Fruit fly (Drosophila melanogaster) whole organism, embryonic: ENCODE measurements around the gene firl.

Experiments used
- Atf6 ChIP-seq: fragments of 200-800 bp; sonication (Bioruptor generic); IDR thresholded peaks from 2 replicates; pipeline ENCODE4 v1.3.6; 2022; ENCODE audit warnings: missing biosample characterization, missing genetic modification characterization
- CG10267 ChIP-seq: fragments of 200-800 bp; sonication (Bioruptor generic); optimal IDR thresholded peaks from 2 replicates; lab custom pipeline; 2018; ENCODE audit warnings: missing biosample characterization, mild to moderate bottlenecking, missing genetic modification characterization, moderate library complexity
- CG11247 ChIP-seq: fragments of 200-800 bp; sonication (Bioruptor generic); IDR thresholded peaks from 2 replicates; pipeline ENCODE4 v1.3.6; 2022; ENCODE audit warnings: missing biosample characterization, missing genetic modification characterization
- CG11695 ChIP-seq: fragments of 200-800 bp; sonication (Bioruptor generic); IDR thresholded peaks from 3 replicates; pipeline ENCODE4 v1.3.6; 2022; ENCODE audit warnings: missing biosample characterization, missing genetic modification characterization
- CG12155 ChIP-seq: fragments of 200-800 bp; sonication (Bioruptor generic); optimal IDR thresholded peaks from 3 replicates; lab custom pipeline; 2016; ENCODE audit warnings: missing biosample characterization, missing genetic modification characterization
- CG1233 ChIP-seq: fragments of 200-800 bp; sonication (Bioruptor generic); optimal IDR thresholded peaks from 4 replicates; lab custom pipeline; 2018; ENCODE audit warnings: missing biosample characterization, mild to moderate bottlenecking, missing genetic modification characterization
- CG14441 ChIP-seq: fragments of 200-800 bp; sonication (Bioruptor generic); IDR thresholded peaks from 2 replicates; pipeline ENCODE4 v1.3.6; 2022; ENCODE audit warnings: missing biosample characterization, missing genetic modification characterization
- CG15514 ChIP-seq: fragments of 200-800 bp; sonication (Bioruptor generic); optimal IDR thresholded peaks from 3 replicates; lab custom pipeline; 2017; ENCODE audit warnings: missing biosample characterization, missing genetic modification characterization, mild to moderate bottlenecking, moderate library complexity, missing genetic modification reagents
- CG1603 ChIP-seq: fragments of 200-800 bp; sonication (Bioruptor generic); optimal IDR thresholded peaks from 2 replicates; lab custom pipeline; 2019; ENCODE audit warnings: missing biosample characterization, mild to moderate bottlenecking, missing genetic modification characterization, moderate library complexity
- CG17385 ChIP-seq: fragments of 200-800 bp; sonication (Bioruptor generic); optimal IDR thresholded peaks from 3 replicates; lab custom pipeline; 2018; ENCODE audit warnings: missing biosample characterization, mild to moderate bottlenecking, missing genetic modification characterization
- CG1832 ChIP-seq: fragments of 200-800 bp; sonication (Bioruptor generic); optimal IDR thresholded peaks from 2 replicates; lab custom pipeline; 2017; ENCODE audit warnings: missing biosample characterization, mild to moderate bottlenecking, missing genetic modification characterization, inconsistent platforms
- CG2120 ChIP-seq: fragments of 200-800 bp; sonication (Bioruptor generic); optimal IDR thresholded peaks from 3 replicates; lab custom pipeline; 2016; ENCODE audit warnings: missing biosample characterization, missing genetic modification characterization
- CG3163 ChIP-seq: fragments of 200-800 bp; sonication (Bioruptor generic); optimal IDR thresholded peaks from 3 replicates; lab custom pipeline; 2016; ENCODE audit warnings: missing biosample characterization, missing genetic modification characterization
- CG33213 ChIP-seq: fragments of 200-800 bp; sonication (Bioruptor generic); optimal IDR thresholded peaks from 3 replicates; lab custom pipeline; 2016; ENCODE audit warnings: missing biosample characterization, missing genetic modification characterization
- CG4617 ChIP-seq: fragments of 200-800 bp; sonication (Bioruptor generic); optimal IDR thresholded peaks from 3 replicates; lab custom pipeline; 2016; ENCODE audit warnings: missing biosample characterization, missing genetic modification characterization, borderline replicate concordance
- CG7928 ChIP-seq: fragments of 200-800 bp; sonication (Bioruptor generic); optimal IDR thresholded peaks from 2 replicates; lab custom pipeline; 2017; ENCODE audit warnings: missing biosample characterization, mild to moderate bottlenecking, missing genetic modification characterization
- CG9797 ChIP-seq: fragments of 200-800 bp; sonication (Bioruptor generic); optimal IDR thresholded peaks from 3 replicates; lab custom pipeline; 2018; ENCODE audit warnings: missing biosample characterization, mild to moderate bottlenecking, missing genetic modification characterization
- Deaf1 ChIP-seq: fragments of 200-800 bp; optimal IDR thresholded peaks from 3 replicates; lab custom pipeline; 2019; ENCODE audit warnings: missing biosample characterization, mild to moderate bottlenecking, missing genetic modification characterization, moderate library complexity
- Dp ChIP-seq: fragments of 200-800 bp; sonication (Bioruptor generic); optimal IDR thresholded peaks from 2 replicates; lab custom pipeline; 2018; ENCODE audit warnings: missing biosample characterization, mild to moderate bottlenecking, missing genetic modification characterization, moderate library complexity
- MBD-R2 ChIP-seq: fragments of 200-800 bp; sonication (Bioruptor generic); IDR thresholded peaks from 2 replicates; pipeline ENCODE4 v1.3.6; 2022; ENCODE audit warnings: missing biosample characterization, missing genetic modification characterization
- MESR4 ChIP-seq: fragments of 200-800 bp; sonication (Bioruptor generic); optimal IDR thresholded peaks from 2 replicates; lab custom pipeline; 2018; ENCODE audit warnings: missing biosample characterization, mild to moderate bottlenecking, missing genetic modification characterization, moderate library complexity
- Max ChIP-seq: fragments of 200-800 bp; sonication (Bioruptor generic); optimal IDR thresholded peaks from 2 replicates; lab custom pipeline; 2016; ENCODE audit warnings: missing biosample characterization, mild to moderate bottlenecking, missing genetic modification characterization
- Meics ChIP-seq: fragments of 200-800 bp; sonication (Bioruptor generic); optimal IDR thresholded peaks from 2 replicates; lab custom pipeline; 2017; ENCODE audit warnings: missing biosample characterization, mild to moderate bottlenecking, missing genetic modification characterization
- Myb ChIP-seq: fragments of 200-800 bp; sonication (Bioruptor generic); optimal IDR thresholded peaks from 2 replicates; lab custom pipeline; 2016; ENCODE audit warnings: missing biosample characterization, missing genetic modification characterization
- Sin3A ChIP-seq: fragments of >200 bp; optimal IDR thresholded peaks from 2 replicates; lab custom pipeline; 2018
- Sox102F ChIP-seq: fragments of 200-800 bp; sonication (Bioruptor generic); optimal IDR thresholded peaks from 2 replicates; lab custom pipeline; 2018; ENCODE audit warnings: missing biosample characterization, mild to moderate bottlenecking, missing genetic modification characterization, moderate library complexity
- Xbp1 ChIP-seq: fragments of 200-800 bp; sonication (Bioruptor generic); optimal IDR thresholded peaks from 3 replicates; lab custom pipeline; 2016; ENCODE audit warnings: missing biosample characterization, mild to moderate bottlenecking, missing genetic modification characterization
- YL-1 ChIP-seq: fragments of 200-800 bp; sonication (Bioruptor generic); optimal IDR thresholded peaks from 3 replicates; lab custom pipeline; 2017; ENCODE audit warnings: missing biosample characterization, mild to moderate bottlenecking, missing genetic modification characterization
- ci ChIP-seq: fragments of 200-800 bp; sonication (Bioruptor generic); IDR thresholded peaks from 3 replicates; pipeline ENCODE4 v1.3.6; 2022; ENCODE audit warnings: missing biosample characterization, missing genetic modification characterization
- da ChIP-seq: fragments of 200-800 bp; sonication (Bioruptor generic); optimal IDR thresholded peaks from 2 replicates; lab custom pipeline; 2016; ENCODE audit warnings: missing biosample characterization, missing genetic modification characterization
- dan ChIP-seq: fragments of 200-800 bp; sonication (Bioruptor generic); IDR thresholded peaks from 2 replicates; pipeline ENCODE4 v1.3.6; 2022; ENCODE audit warnings: missing biosample characterization, missing genetic modification characterization
- dysf ChIP-seq: fragments of 200-800 bp; sonication (Bioruptor generic); IDR thresholded peaks from 3 replicates; pipeline ENCODE4 v1.3.6; 2022; ENCODE audit warnings: missing biosample characterization, missing genetic modification characterization
- fu2 ChIP-seq: fragments of 200-800 bp; sonication (Bioruptor generic); optimal IDR thresholded peaks from 2 replicates; lab custom pipeline; 2016; ENCODE audit warnings: missing biosample characterization, missing genetic modification characterization
- gem ChIP-seq: fragments of 200-800 bp; sonication (Bioruptor generic); optimal IDR thresholded peaks from 2 replicates; lab custom pipeline; 2019; ENCODE audit warnings: missing biosample characterization, mild to moderate bottlenecking, missing genetic modification characterization, moderate library complexity
- gfzf ChIP-seq: fragments of 200-800 bp; sonication (Bioruptor generic); optimal IDR thresholded peaks from 2 replicates; lab custom pipeline; 2016; ENCODE audit warnings: missing biosample characterization, mild to moderate bottlenecking, missing genetic modification characterization, moderate library complexity
- grn ChIP-seq: fragments of 200-800 bp; sonication (Bioruptor generic); optimal IDR thresholded peaks from 3 replicates; lab custom pipeline; 2017; ENCODE audit warnings: missing biosample characterization, missing genetic modification characterization
- gsb-n ChIP-seq: fragments of 200-800 bp; sonication (Bioruptor generic); optimal IDR thresholded peaks from 3 replicates; lab custom pipeline; 2018; ENCODE audit warnings: missing biosample characterization, mild to moderate bottlenecking, missing genetic modification characterization
- nmo ChIP-seq: fragments of 200-800 bp; sonication (Bioruptor generic); optimal IDR thresholded peaks from 2 replicates; lab custom pipeline; 2018; ENCODE audit warnings: missing biosample characterization, mild to moderate bottlenecking, missing genetic modification characterization, moderate library complexity
- pan ChIP-seq, 4 experiments: fragments of >200 bp in 3 of 4; fragments of 200-800 bp in 1 of 4; sonication (Bioruptor generic) in 1 of 4; optimal IDR thresholded peaks in 3 of 4; IDR thresholded peaks in 1 of 4; 2 replicates each; pipeline versions ENCODE4 v1.3.6 to Lab custom; 2017 to 2022; ENCODE audit warnings: missing biosample characterization in 2 of 4, missing genetic modification characterization in 2 of 4, mixed read lengths in 1 of 4
- phol ChIP-seq: fragments of 200-800 bp; sonication (Bioruptor generic); optimal IDR thresholded peaks from 3 replicates; lab custom pipeline; 2018; ENCODE audit warnings: missing biosample characterization, mild to moderate bottlenecking, missing genetic modification characterization, moderate library complexity
- prd ChIP-seq, 3 experiments: fragments of >200 bp in 2 of 3; fragments of 200-800 bp in 1 of 3; sonication (Bioruptor generic) in 1 of 3; optimal IDR thresholded peaks in 2 of 3; IDR thresholded peaks in 1 of 3; 2 replicates in 2 of 3; 3 replicates in 1 of 3; pipeline versions ENCODE4 v1.3.6 to Lab custom; 2017 to 2022; ENCODE audit warnings: missing biosample characterization in 1 of 3, missing genetic modification characterization in 1 of 3
- pzg ChIP-seq: fragments of 200-800 bp; sonication (Bioruptor generic); optimal IDR thresholded peaks from 3 replicates; lab custom pipeline; 2018; ENCODE audit warnings: missing biosample characterization, mild to moderate bottlenecking, missing genetic modification characterization, moderate library complexity
- row ChIP-seq: fragments of 200-800 bp; sonication (Bioruptor generic); IDR thresholded peaks from 3 replicates; pipeline ENCODE4 v1.3.6; 2022; ENCODE audit warnings: missing biosample characterization, missing genetic modification characterization
- stwl ChIP-seq: fragments of 200-800 bp; sonication (Bioruptor generic); optimal IDR thresholded peaks from 3 replicates; lab custom pipeline; 2018; ENCODE audit warnings: missing biosample characterization, mild to moderate bottlenecking, missing genetic modification characterization, moderate library complexity
- sug ChIP-seq: fragments of 200-800 bp; optimal IDR thresholded peaks from 2 replicates; lab custom pipeline; 2019; ENCODE audit warnings: missing biosample characterization, mild to moderate bottlenecking, missing genetic modification characterization, moderate library complexity
- tin ChIP-seq: fragments of 200-800 bp; sonication (Bioruptor generic); optimal IDR thresholded peaks from 3 replicates; lab custom pipeline; 2016; ENCODE audit warnings: missing biosample characterization, missing genetic modification characterization
- trem ChIP-seq: fragments of 200-800 bp; optimal IDR thresholded peaks from 3 replicates; lab custom pipeline; 2019; ENCODE audit warnings: missing biosample characterization, mild to moderate bottlenecking, missing genetic modification characterization, moderate library complexity
- tx ChIP-seq: fragments of 200-800 bp; sonication (Bioruptor generic); optimal IDR thresholded peaks from 2 replicates; lab custom pipeline; 2016; ENCODE audit warnings: missing biosample characterization, missing genetic modification characterization
- vfl ChIP-seq: fragments of 200-800 bp; sonication (Bioruptor generic); optimal IDR thresholded peaks from 2 replicates; lab custom pipeline; 2016; ENCODE audit warnings: missing biosample characterization, missing genetic modification characterization
- wdn ChIP-seq: fragments of 200-800 bp; sonication (Bioruptor generic); IDR thresholded peaks from 2 replicates; pipeline ENCODE4 v1.3.6; 2022; ENCODE audit warnings: missing biosample characterization, missing genetic modification characterization

The firl gene

dm6 chr2L:12096396-12096813, 29.8 kb upstream of the firl start, which contains the start of the genes CG6712 and Mt2 (continued):
- no peak for TF ChIP-seq prd (optimal IDR thresholded peaks at IDR 0.05; lab: Kevin White, UChicago)
- TF ChIP-seq prd (GFP tag; IDR thresholded peaks at IDR 0.05; lab: Robert Waterston, UW): peak; percentile 50
- TF ChIP-seq CG2120 (GFP tag; lab: Kevin White, UChicago): peak; percentile 28
- TF ChIP-seq CG4617 (GFP tag; lab: Kevin White, UChicago): peak; percentile 44
- peak; percentile 18 for TF ChIP-seq Xbp1
- peak; percentile 93 for TF ChIP-seq Max (GFP tag; lab: Kevin White, UChicago)
- peak; percentile 37 for TF ChIP-seq gsb-n (tag; lab: Kevin White, UChicago)
- TF ChIP-seq fu2: peak; percentile 37
- TF ChIP-seq vfl (GFP tag; lab: Kevin White, UChicago): no peak
- TF ChIP-seq ci: 0 out of 3 replicates have a peak, but pooled peaks have one; percentile 44
- peak; percentile 0 for TF ChIP-seq trem (tag; lab: Kevin White, UChicago)
- no peak for TF ChIP-seq grn (GFP tag; lab: Kevin White, UChicago)
- TF ChIP-seq CG12155: no peak
- TF ChIP-seq tin (GFP tag; lab: Kevin White, UChicago): no peak
- peak; percentile 91 for TF ChIP-seq MBD-R2
- peak; percentile 30; the same call in 1 of the 3 replicates for TF ChIP-seq CG11695 (GFP tag; lab: Robert Waterston, UW)
- TF ChIP-seq CG11247 (GFP tag; lab: Robert Waterston, UW): peak; percentile 39; the same call in 1 of the 2 replicates
- peak; percentile 30 for TF ChIP-seq Dp (GFP tag; lab: Kevin White, UChicago)
- TF ChIP-seq CG15514 (GFP tag; lab: Kevin White, UChicago): peak; percentile 8
- no peak for TF ChIP-seq CG7928 (GFP tag; lab: Kevin White, UChicago)
- TF ChIP-seq CG1233 (GFP tag; lab: Kevin White, UChicago): no peak
- no peak for TF ChIP-seq dan (GFP tag; lab: Robert Waterston, UW)
- peak; percentile 25 for TF ChIP-seq sug (tag; lab: Kevin White, UChicago)
- peak; percentile 26 for TF ChIP-seq CG1603 (tag; lab: Kevin White, UChicago)
- no peak for TF ChIP-seq Atf6 (GFP tag; lab: Robert Waterston, UW)
- TF ChIP-seq CG3163: no peak
- no peak for TF ChIP-seq gem (tag; lab: Kevin White, UChicago)
- TF ChIP-seq pan (optimal IDR thresholded peaks at IDR 0.05; lab: Kevin White, UChicago): no peak
- no peak for TF ChIP-seq pan (GFP tag; optimal IDR thresholded peaks at IDR 0.05 in 1 of 2, IDR thresholded peaks at IDR 0.05 in 1 of 2)
- TF ChIP-seq stwl (tag; lab: Kevin White, UChicago): peak; percentile 64
- TF ChIP-seq CG1832 (GFP tag; lab: Kevin White, UChicago): no peak
- no peak for TF ChIP-seq wdn
- TF ChIP-seq pzg (GFP tag; lab: Kevin White, UChicago): peak; percentile 63
- peak; percentile 71 for TF ChIP-seq MESR4
- TF ChIP-seq Sox102F (GFP tag; lab: Kevin White, UChicago): no peak
- TF ChIP-seq tx (GFP tag; lab: Kevin White, UChicago): no peak
- TF ChIP-seq CG14441: no peak
- peak; percentile 19 for TF ChIP-seq phol (tag; lab: Kevin White, UChicago)
- TF ChIP-seq row (GFP tag; lab: Robert Waterston, UW): 0 out of 3 replicates have a peak, but pooled peaks have one; percentile 17
- peak; percentile 10 for TF ChIP-seq CG9797 (GFP tag; lab: Kevin White, UChicago)
- 0 out of 3 replicates have a peak, but pooled peaks have one; percentile 7 for TF ChIP-seq dysf (GFP tag; lab: Robert Waterston, UW)
- peak; percentile 5 for TF ChIP-seq nmo (GFP tag; lab: Kevin White, UChicago)
- TF ChIP-seq CG10267 (tag; lab: Kevin White, UChicago): peak; percentile 92
- TF ChIP-seq Deaf1: no peak
- TF ChIP-seq CG17385 (GFP tag; lab: Kevin White, UChicago): peak; percentile 98
- TF ChIP-seq Myb (GFP tag; lab: Kevin White, UChicago): peak; percentile 4
- no peak for TF ChIP-seq Meics (GFP tag; lab: Kevin White, UChicago)
- TF ChIP-seq CG33213 (GFP tag; lab: Kevin White, UChicago): peak; percentile 15
- no peak for TF ChIP-seq da (GFP tag; lab: Kevin White, UChicago)
- peak; percentile 83 for TF ChIP-seq YL-1 (GFP tag; lab: Kevin White, UChicago)
- peak; percentile 11 for TF ChIP-seq gfzf (GFP tag; lab: Kevin White, UChicago)
- peak; percentile 43 for TF ChIP-seq Sin3A (lab: Kevin White, UChicago)
